Worm (Caenorhabditis elegans) whole organism, L4/young adult: ENCODE results near the gene F53B7.4.

Source experiments
- W03F9.2 ChIP-seq: fragments of 150-350 bp; optimal IDR thresholded peaks from 2 replicates; lab custom pipeline; 2014; ENCODE audit warnings: missing biosample characterization, missing genetic modification characterization
- dao-5 ChIP-seq: sonication (generic microtip); optimal IDR thresholded peaks from 2 replicates; lab custom pipeline; 2016; ENCODE audit warnings: missing genotype, missing genetic modification characterization, moderate library complexity, missing compliant biosample characterization
- him-1 ChIP-seq: sonication (generic microtip); optimal IDR thresholded peaks from 2 replicates; lab custom pipeline; 2016; ENCODE audit warnings: missing genotype, missing genetic modification reagents, missing genetic modification characterization, missing compliant biosample characterization

Gene F53B7.4

ce11 chrV:10953471-10954155 lies 48.7 kb downstream of the F53B7.4 start:
- TF ChIP-seq W03F9.2 (tag; lab: Kevin White, UChicago): no peak
- no peak for TF ChIP-seq him-1
- TF ChIP-seq dao-5: no peak

- TF ChIP-seq W03F9.2 (tag; lab: Kevin White, UChicago) (peak; percentile 62), dao-5 (no peak)
Observed at ce11 chrV:10951655-10952278, 50.6 kb downstream of the F53B7.4 start, which contains the start of gene F17C11.4. TSS of gene F17C11.4 (plus strand) at chrV:10951860.
